Fruit fly (Drosophila melanogaster) whole organism, pupa: ENCODE results near the gene poe.

ENCODE experiments used
- CG10348 ChIP-seq: fragments of 200-800 bp; sonication (Bioruptor generic); IDR thresholded peaks from 2 replicates; pipeline ENCODE4 v1.3.6; 2022; ENCODE audit warnings: missing biosample characterization, missing genetic modification characterization
- CG32121 ChIP-seq: fragments of 200-800 bp; sonication (Bioruptor generic); IDR thresholded peaks from 2 replicates; pipeline ENCODE4 v1.3.6; 2022; ENCODE audit warnings: missing biosample characterization, missing genetic modification characterization
- CG8301 ChIP-seq: fragments of 200-800 bp; sonication (Bioruptor generic); optimal IDR thresholded peaks from 2 replicates; lab custom pipeline; 2018; ENCODE audit warnings: missing biosample characterization, mild to moderate bottlenecking, missing genetic modification characterization
- CG9948 ChIP-seq: fragments of 200-800 bp; sonication (Bioruptor generic); optimal IDR thresholded peaks from 2 replicates; lab custom pipeline; 2018; ENCODE audit warnings: missing biosample characterization, mild to moderate bottlenecking, missing genetic modification characterization, moderate library complexity
- Pif1A ChIP-seq: fragments of 200-800 bp; sonication (Bioruptor generic); optimal IDR thresholded peaks from 3 replicates; lab custom pipeline; 2016; ENCODE audit warnings: missing biosample characterization, missing genetic modification characterization
- Pif1B ChIP-seq: fragments of 200-800 bp; sonication (Bioruptor generic); optimal IDR thresholded peaks from 3 replicates; lab custom pipeline; 2016; ENCODE audit warnings: missing biosample characterization, missing genetic modification characterization
- rn ChIP-seq: fragments of 200-800 bp; sonication (Bioruptor generic); IDR thresholded peaks from 2 replicates; pipeline ENCODE4 v1.3.6; 2022; ENCODE audit warnings: missing biosample characterization, missing genetic modification characterization

DNA sequence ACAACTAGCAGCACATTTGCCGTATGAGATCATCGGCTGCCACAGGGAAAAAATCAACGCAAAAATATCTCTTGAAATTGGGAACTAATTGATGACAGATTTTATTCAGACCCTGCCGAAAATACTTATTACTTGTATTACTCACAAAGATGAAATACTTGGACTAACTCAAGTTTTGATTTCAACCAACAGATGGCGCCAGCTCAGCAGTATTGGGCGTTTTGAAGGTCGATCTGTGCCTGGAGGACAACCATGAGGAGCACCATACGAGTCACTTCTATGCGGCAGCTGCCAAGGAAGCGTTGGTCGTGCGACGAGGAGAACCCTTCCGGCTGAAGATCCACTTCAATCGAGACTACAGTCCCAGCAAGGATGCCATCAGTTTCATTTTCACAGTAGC lies 47.1 kb downstream of the poe start:
- TF ChIP-seq CG9948 (tag; lab: Kevin White, UChicago) (no peak), Pif1B (no peak), CG10348 (GFP tag; lab: Robert Waterston, UW) (no peak), Pif1A (no peak), CG8301 (tag; lab: Kevin White, UChicago) (no peak), CG32121 (GFP tag; lab: Robert Waterston, UW) (no peak), rn (GFP tag; lab: Robert Waterston, UW) (no peak)
